Fruit fly (Drosophila melanogaster): ENCODE data around the gene CG5958.

CG5958 gene

dm6 chr2L:7401025-7401424 lies 32.3 kb downstream of the CG5958 start, which contains the start of gene CG5171:
CG5171 (plus strand) TSS chr2L:7401335.
- TF ChIP-seq caup (GFP tag; optimal IDR thresholded peaks at IDR 0.05; ENCODE audit: severe bottlenecking) (no peak), row (GFP tag; IDR thresholded peaks at IDR 0.05) (0 out of 3 replicates have a peak, but pooled peaks have one; percentile 24), Med (GFP tag) (no peak), lola (GFP tag; optimal IDR thresholded peaks at IDR 0.05) (no peak), CG9932 (GFP tag; IDR thresholded peaks at IDR 0.05) (0 out of 2 replicates have a peak, but pooled peaks have one; percentile 6), CG3995 (GFP tag; optimal IDR thresholded peaks at IDR 0.05) (no peak), trh (GFP tag; optimal IDR thresholded peaks at IDR 0.05) (no peak), CG12769 (tag; optimal IDR thresholded peaks at IDR 0.05) (peak; percentile 97), ERR (GFP tag; optimal IDR thresholded peaks at IDR 0.05) (no peak)

- TF ChIP-seq CG11504 (tag; optimal IDR thresholded peaks at IDR 0.05) (peak; percentile 99), ci (GFP tag; IDR thresholded peaks at IDR 0.05) (no peak), CG31441 (GFP tag; IDR thresholded peaks at IDR 0.05) (no peak), E2f2 (GFP tag; IDR thresholded peaks at IDR 0.05) (peak; percentile 28; the same call in 1 of the 2 replicates), bbx (GFP tag; IDR thresholded peaks at IDR 0.05; ENCODE audit: partially characterized antibody) (0 out of 2 replicates have a peak, but pooled peaks have one; percentile 25), gcm2 (GFP tag; optimal IDR thresholded peaks at IDR 0.05) (no peak), CG14965 (GFP tag; optimal IDR thresholded peaks at IDR 0.05; ENCODE audit: borderline replicate concordance) (no peak), CG7372 (GFP tag; IDR thresholded peaks at IDR 0.05) (no peak), Med (GFP tag) (peak; percentile 72), nerfin-2 (GFP tag; IDR thresholded peaks at IDR 0.05; ENCODE audit: partially characterized antibody) (no peak), klu (GFP tag; IDR thresholded peaks at IDR 0.05) (no peak), Adf1 (GFP tag; IDR thresholded peaks at IDR 0.05) (peak; percentile 76), CG18599 (GFP tag; optimal IDR thresholded peaks at IDR 0.05) (peak; percentile 2), Ada2b (GFP tag; IDR thresholded peaks at IDR 0.05) (0 out of 2 replicates have a peak, but pooled peaks have one; percentile 4), Scr (GFP tag; IDR thresholded peaks at IDR 0.05; ENCODE audit: partially characterized antibody) (no peak), Dp (GFP tag; optimal IDR thresholded peaks at IDR 0.05) (peak; percentile 26), crc (GFP tag; optimal IDR thresholded peaks at IDR 0.05) (no peak), gro (GFP tag; optimal IDR thresholded peaks at IDR 0.05) (no peak), CG2199 (GFP tag; IDR thresholded peaks at IDR 0.05) (peak; percentile 78; the same call in 2 of the 3 replicates), E2f1 (GFP tag; IDR thresholded peaks at IDR 0.05) (0 out of 2 replicates have a peak, but pooled peaks have one; percentile 7)
Observed at dm6 chr2L:7398528-7398927, 34.8 kb downstream of the CG5958 start, which contains the start of gene CG5160. CG5160 (minus strand) TSS chr2L:7398750.

dm6 chr2L:7397746-7398145 lies 35.6 kb downstream of the CG5958 start:
- TF ChIP-seq gem (tag; optimal IDR thresholded peaks at IDR 0.05) (peak; percentile 23), amos (GFP tag; IDR thresholded peaks at IDR 0.05; ENCODE audit: partially characterized antibody) (no peak), Deaf1 (tag; optimal IDR thresholded peaks at IDR 0.05) (no peak), CG9932 (GFP tag; IDR thresholded peaks at IDR 0.05) (peak; percentile 53), lov (optimal IDR thresholded peaks at IDR 0.05) (no peak), lov (GFP tag; IDR thresholded peaks at IDR 0.05) (no peak), row (GFP tag; IDR thresholded peaks at IDR 0.05) (peak; percentile 28; the same call in 2 of the 3 replicates), CG32532 (GFP tag; IDR thresholded peaks at IDR 0.05) (peak; percentile 28; the same call in 1 of the 2 replicates), CG2199 (GFP tag; IDR thresholded peaks at IDR 0.05) (no peak), sob (GFP tag; IDR thresholded peaks at IDR 0.05) (peak; percentile 11; the same call in 1 of the 2 replicates), nmo (GFP tag; optimal IDR thresholded peaks at IDR 0.05) (no peak), Hr3 (GFP tag; optimal IDR thresholded peaks at IDR 0.05) (no peak), ash1 (GFP tag; optimal IDR thresholded peaks at IDR 0.05) (no peak), al (GFP tag; IDR thresholded peaks at IDR 0.05) (peak; percentile 45; the same call in 1 of the 2 replicates), CG7357 (GFP tag; IDR thresholded peaks at IDR 0.05) (no peak), CG11696 (GFP tag; IDR thresholded peaks at IDR 0.05) (0 out of 2 replicates have a peak, but pooled peaks have one; percentile 25), Ptx1 (GFP tag; IDR thresholded peaks at IDR 0.05) (no peak), Med (GFP tag) (peak; percentile 44), Rfx (GFP tag; IDR thresholded peaks at IDR 0.05) (peak; percentile 49), ro (GFP tag; IDR thresholded peaks at IDR 0.05) (no peak), CG18619 (GFP tag; optimal IDR thresholded peaks at IDR 0.05) (no peak), slbo (GFP tag; IDR thresholded peaks at IDR 0.05) (peak; percentile 55)
